Comparison of ENCODE assay signal across 5 worm cellular contexts in the genomic region with DNA sequence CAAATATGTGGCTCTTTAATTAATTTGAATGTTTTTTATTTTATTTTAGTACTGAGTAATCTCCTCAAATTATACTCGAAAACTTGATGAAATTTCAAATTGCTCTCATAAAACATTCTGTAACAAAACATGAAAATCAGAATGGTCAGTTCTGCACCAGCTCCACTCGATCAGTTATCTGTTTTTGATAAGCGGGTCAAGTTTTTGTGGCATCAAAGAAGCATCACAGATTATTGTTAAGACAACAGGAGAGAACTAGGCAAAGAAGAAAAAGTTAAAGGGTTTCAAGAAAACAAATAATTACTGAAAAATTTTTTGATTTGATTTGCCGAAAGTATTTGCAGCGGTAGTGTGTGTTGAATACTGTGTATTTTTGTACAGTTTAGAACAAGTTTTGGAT.
TF ChIP-seq lines count a peak whose summit lies in the region.

No protein-coding gene starts in this region.

TF ChIP-seq in whole organism, L1 larva, 84 proteins besides CTCF, POLR2A, EP300 and RAD21:
- no peak for TF ChIP-seq hpl-2 (GFP tag; optimal IDR thresholded peaks at IDR 0.05; lab: Kevin White, UChicago)
- no peak for TF ChIP-seq ama-1 (optimal IDR thresholded peaks at IDR 0.05; lab: Kevin White, UChicago)
- TF ChIP-seq unc-62 (GFP tag; optimal IDR thresholded peaks at IDR 0.05; lab: Kevin White, UChicago) = no peak
- TF ChIP-seq lin-35 (GFP tag; optimal IDR thresholded peaks at IDR 0.05; lab: Kevin White, UChicago) = peak in 1 of 2 experiments; percentile 3
- no peak for TF ChIP-seq dsc-1 (tag; optimal IDR thresholded peaks at IDR 0.05; lab: Kevin White, UChicago)
- TF ChIP-seq nhr-71 (tag; optimal IDR thresholded peaks at IDR 0.05; lab: Kevin White, UChicago) = no peak
- no peak for TF ChIP-seq hlh-4 (tag; optimal IDR thresholded peaks at IDR 0.05; lab: Kevin White, UChicago)
- peak; percentile 63 for TF ChIP-seq elt-2 (tag; optimal IDR thresholded peaks at IDR 0.05; lab: Kevin White, UChicago)
- TF ChIP-seq fkh-4 (tag; optimal IDR thresholded peaks at IDR 0.05; lab: Kevin White, UChicago; ENCODE audit: borderline replicate concordance) = no peak
- no peak for TF ChIP-seq dpl-1 (GFP tag; optimal IDR thresholded peaks at IDR 0.05; lab: Kevin White, UChicago)
- no peak for TF ChIP-seq lir-3 (tag; optimal IDR thresholded peaks at IDR 0.05; lab: Kevin White, UChicago; ENCODE audit: poor library complexity)
- no peak for TF ChIP-seq sox-4 (tag; optimal IDR thresholded peaks at IDR 0.05; lab: Kevin White, UChicago)
- TF ChIP-seq irx-1 (tag; optimal IDR thresholded peaks at IDR 0.05; lab: Kevin White, UChicago) = no peak
- no peak for TF ChIP-seq skn-1 (tag; optimal IDR thresholded peaks at IDR 0.05; lab: Kevin White, UChicago)
- TF ChIP-seq F16B12.6 (tag; optimal IDR thresholded peaks at IDR 0.05; lab: Kevin White, UChicago) = no peak
- TF ChIP-seq nhr-19 (GFP tag; conservative IDR thresholded peaks at IDR 0.05; lab: Robert Waterston, UW) = peak; percentile 62
- no peak for TF ChIP-seq grh-1 (GFP tag; IDR thresholded peaks at IDR 0.05; lab: Robert Waterston, UW)

TF ChIP-seq in whole organism, L2 larva, 48 proteins besides CTCF, POLR2A, EP300 and RAD21:
- peak; percentile 52 for TF ChIP-seq sma-9 (GFP tag; optimal IDR thresholded peaks at IDR 0.05; lab: Kevin White, UChicago)
- TF ChIP-seq sma-9 (tag; optimal IDR thresholded peaks at IDR 0.05; lab: Kevin White, UChicago) = no peak
- no peak for TF ChIP-seq ama-1 (optimal IDR thresholded peaks at IDR 0.05; lab: Kevin White, UChicago)

TF ChIP-seq in whole organism, L3 larva, 47 proteins besides CTCF, POLR2A, EP300 and RAD21:
- TF ChIP-seq tbx-2 (tag; optimal IDR thresholded peaks at IDR 0.05; lab: Kevin White, UChicago) = no peak
- TF ChIP-seq nfya-1 (tag; optimal IDR thresholded peaks at IDR 0.05; lab: Kevin White, UChicago; ENCODE audit: insufficient read depth) = no peak
- TF ChIP-seq elt-2 (tag; optimal IDR thresholded peaks at IDR 0.05; lab: Kevin White, UChicago) = peak; percentile 53
- TF ChIP-seq skn-1 (tag; optimal IDR thresholded peaks at IDR 0.05; lab: Kevin White, UChicago) = no peak
- peak; percentile 44 for TF ChIP-seq pqm-1 (tag; optimal IDR thresholded peaks at IDR 0.05; lab: Kevin White, UChicago)
- TF ChIP-seq egl-27 (tag; optimal IDR thresholded peaks at IDR 0.05; lab: Kevin White, UChicago) = no peak
- TF ChIP-seq pha-4 (tag; optimal IDR thresholded peaks at IDR 0.05; lab: Kevin White, UChicago) = peak; percentile 6
- TF ChIP-seq lsy-12 (tag; optimal IDR thresholded peaks at IDR 0.05; lab: Kevin White, UChicago) = no peak

TF ChIP-seq in whole organism, L4 larva, 104 proteins besides CTCF, POLR2A, EP300 and RAD21:
- no peak for TF ChIP-seq mep-1 (tag; optimal IDR thresholded peaks at IDR 0.05; lab: Kevin White, UChicago)
- no peak for TF ChIP-seq nhr-41 (GFP tag; IDR thresholded peaks at IDR 0.05; lab: Robert Waterston, UW)
- TF ChIP-seq zip-2 (tag; optimal IDR thresholded peaks at IDR 0.05; lab: Kevin White, UChicago) = no peak
- no peak for TF ChIP-seq Y75B8A.6 (GFP tag; IDR thresholded peaks at IDR 0.05; lab: Robert Waterston, UW)
- TF ChIP-seq jun-1 (tag; optimal IDR thresholded peaks at IDR 0.05; lab: Kevin White, UChicago) = no peak
- TF ChIP-seq nhr-28 (tag; optimal IDR thresholded peaks at IDR 0.05; lab: Kevin White, UChicago) = peak; percentile 42
- no peak for TF ChIP-seq dpl-1 (GFP tag; optimal IDR thresholded peaks at IDR 0.05; lab: Kevin White, UChicago)
- peak; percentile 15; the same call in 1 of the 2 replicates for TF ChIP-seq dmd-6 (GFP tag; IDR thresholded peaks at IDR 0.05; lab: Robert Waterston, UW)
- no peak for TF ChIP-seq egl-27 (tag; optimal IDR thresholded peaks at IDR 0.05; lab: Kevin White, UChicago)
- TF ChIP-seq F37D6.2 (tag; optimal IDR thresholded peaks at IDR 0.05; lab: Kevin White, UChicago) = no peak
- TF ChIP-seq daf-16 (GFP tag; optimal IDR thresholded peaks at IDR 0.05; lab: Kevin White, UChicago) = no peak
- TF ChIP-seq daf-16 (tag; optimal IDR thresholded peaks at IDR 0.05; lab: Kevin White, UChicago) = peak; percentile 70
- TF ChIP-seq nhr-77 (tag; optimal IDR thresholded peaks at IDR 0.05; lab: Kevin White, UChicago) = no peak
- TF ChIP-seq dve-1 (tag; optimal IDR thresholded peaks at IDR 0.05; lab: Kevin White, UChicago; ENCODE audit: insufficient read depth) = peak; percentile 69
TF ChIP-seq in whole organism, L4 larva: peak in this region for 4.

TF ChIP-seq in whole organism, young adult, 124 proteins besides CTCF, POLR2A, EP300 and RAD21:
- TF ChIP-seq ztf-3 (GFP tag; optimal IDR thresholded peaks at IDR 0.05; lab: Kevin White, UChicago) = no peak
- peak; percentile 15 for TF ChIP-seq nhr-80 (tag; optimal IDR thresholded peaks at IDR 0.05; lab: Kevin White, UChicago)
- TF ChIP-seq ceh-79 (tag; optimal IDR thresholded peaks at IDR 0.05; lab: Kevin White, UChicago) = no peak
- no peak for TF ChIP-seq repo-1 (tag; optimal IDR thresholded peaks at IDR 0.05; lab: Kevin White, UChicago)
- no peak for TF ChIP-seq lsl-1 (GFP tag; optimal IDR thresholded peaks at IDR 0.05; lab: Kevin White, UChicago)
- peak; percentile 19 for TF ChIP-seq pha-4 (tag; optimal IDR thresholded peaks at IDR 0.05; lab: Kevin White, UChicago)
